Worm (Caenorhabditis elegans) whole organism, L3 larva: ENCODE results near the gene hpo-39.
A peak's percentile ranks its signal among the peaks of the same experiment; 100 is the strongest.
"Not testable (repeated sequence)": the region's sequence is repeated elsewhere in the genome, so short reads cannot be mapped to it uniquely, and the experiment has no call there.

Source experiments
- ZK546.5 ChIP-seq: sonication (generic microtip); optimal IDR thresholded peaks from 2 replicates; lab custom pipeline; 2017; ENCODE audit warnings: missing biosample characterization, missing genetic modification characterization
- aly-2 ChIP-seq: fragments of 150-350 bp; optimal IDR thresholded peaks from 2 replicates; lab custom pipeline; 2014; ENCODE audit warnings: missing biosample characterization, missing genetic modification characterization
- ama-1 ChIP-seq: fragments of 150-350 bp; optimal IDR thresholded peaks from 2 replicates; lab custom pipeline; 2018
- ceh-16 ChIP-seq: sonication (generic microtip); optimal IDR thresholded peaks from 2 replicates; lab custom pipeline; 2017; ENCODE audit warnings: missing biosample characterization, missing genetic modification characterization
- ceh-28 ChIP-seq: fragments of 150-350 bp; optimal IDR thresholded peaks from 2 replicates; lab custom pipeline; 2014; ENCODE audit warnings: missing biosample characterization, missing genetic modification reagents, missing genetic modification characterization
- ceh-82 ChIP-seq: fragments of 150-350 bp; optimal IDR thresholded peaks from 2 replicates; lab custom pipeline; 2014; ENCODE audit warnings: missing biosample characterization, missing genetic modification characterization
- ceh-9 ChIP-seq: sonication (generic microtip); optimal IDR thresholded peaks from 2 replicates; lab custom pipeline; 2018; ENCODE audit warnings: missing biosample characterization, missing genetic modification characterization
- egl-27 ChIP-seq: sonication (generic microtip); optimal IDR thresholded peaks from 4 replicates; lab custom pipeline; 2017; ENCODE audit warnings: missing biosample characterization, missing genetic modification reagents, missing genetic modification characterization
- elt-1 ChIP-seq: fragments of 150-350 bp; optimal IDR thresholded peaks from 2 replicates; lab custom pipeline; 2014; ENCODE audit warnings: missing biosample characterization, missing genetic modification characterization
- elt-2 ChIP-seq: sonication (generic microtip); optimal IDR thresholded peaks from 2 replicates; lab custom pipeline; 2016; ENCODE audit warnings: missing genetic modification reagents, mild to moderate bottlenecking, missing genetic modification characterization, missing compliant biosample characterization
- elt-3 ChIP-seq, 3 experiments: fragments of 150-350 bp in 1 of 3; sonication (generic microtip) in 2 of 3; optimal IDR thresholded peaks; 2 replicates in 2 of 3; 4 replicates in 1 of 3; lab custom pipeline; 2014 to 2017; ENCODE audit warnings: missing biosample characterization in 3 of 3, missing genetic modification characterization in 3 of 3
- eor-1 ChIP-seq, 2 experiments: fragments of 150-350 bp; optimal IDR thresholded peaks; 2 replicates each; lab custom pipeline; 2014 to 2018; ENCODE audit warnings: missing biosample characterization in 2 of 2, missing genetic modification characterization in 2 of 2
- fos-1 ChIP-seq: fragments of 150-350 bp; optimal IDR thresholded peaks from 2 replicates; lab custom pipeline; 2014; ENCODE audit warnings: missing biosample characterization, missing genetic modification characterization
- hmg-11 ChIP-seq: sonication (generic microtip); optimal IDR thresholded peaks from 2 replicates; lab custom pipeline; 2016; ENCODE audit warnings: missing genetic modification characterization, missing compliant biosample characterization
- lin-15B ChIP-seq: fragments of 150-350 bp; optimal IDR thresholded peaks from 2 replicates; lab custom pipeline; 2014; ENCODE audit warnings: missing biosample characterization, missing genetic modification characterization
- lin-39 ChIP-seq: fragments of 150-350 bp; optimal IDR thresholded peaks from 2 replicates; lab custom pipeline; 2018; ENCODE audit warnings: missing biosample characterization, missing genetic modification reagents, missing genetic modification characterization
- lsy-12 ChIP-seq: sonication (generic microtip); optimal IDR thresholded peaks from 2 replicates; lab custom pipeline; 2016; ENCODE audit warnings: mild to moderate bottlenecking, missing genetic modification characterization, missing compliant biosample characterization
- mdl-1 ChIP-seq: fragments of 150-350 bp; optimal IDR thresholded peaks from 2 replicates; lab custom pipeline; 2014; ENCODE audit warnings: missing biosample characterization, missing genetic modification characterization
- mml-1 ChIP-seq: fragments of 150-350 bp; sonication (generic microtip); optimal IDR thresholded peaks from 3 replicates; lab custom pipeline; 2014; ENCODE audit warnings: missing biosample characterization, missing genetic modification characterization
- nfya-1 ChIP-seq: sonication (generic microtip); optimal IDR thresholded peaks from 2 replicates; lab custom pipeline; 2017; ENCODE audit warnings: missing genetic modification characterization, mild to moderate bottlenecking, missing compliant biosample characterization, antibody characterized with exemption, moderate library complexity; ENCODE audit not compliant: insufficient read depth
- nhr-11 ChIP-seq: fragments of 150-350 bp; optimal IDR thresholded peaks from 2 replicates; lab custom pipeline; 2014; ENCODE audit warnings: missing biosample characterization, missing genetic modification characterization
- nhr-12 ChIP-seq: fragments of 150-350 bp; optimal IDR thresholded peaks from 2 replicates; lab custom pipeline; 2014; ENCODE audit warnings: missing biosample characterization, missing genetic modification characterization
- nhr-23 ChIP-seq: fragments of 150-350 bp; optimal IDR thresholded peaks from 2 replicates; lab custom pipeline; 2014; ENCODE audit warnings: missing biosample characterization, missing genetic modification reagents, missing genetic modification characterization
- nhr-25 ChIP-seq: sonication (generic microtip); optimal IDR thresholded peaks from 2 replicates; lab custom pipeline; 2017; ENCODE audit warnings: missing biosample characterization, missing genetic modification characterization
- nhr-43 ChIP-seq: sonication (generic microtip); optimal IDR thresholded peaks from 2 replicates; lab custom pipeline; 2016; ENCODE audit warnings: mild to moderate bottlenecking, missing genetic modification characterization, missing compliant biosample characterization; ENCODE audit not compliant: poor library complexity, severe bottlenecking
- nhr-76 ChIP-seq: fragments of 150-350 bp; sonication (generic microtip); optimal IDR thresholded peaks from 5 replicates; lab custom pipeline; 2014; ENCODE audit warnings: missing biosample characterization, missing genetic modification characterization
- nhr-77 ChIP-seq: fragments of 150-350 bp; optimal IDR thresholded peaks from 2 replicates; lab custom pipeline; 2014; ENCODE audit warnings: missing biosample characterization, missing genetic modification characterization
- pha-4 ChIP-seq: fragments of 150-350 bp; optimal IDR thresholded peaks from 2 replicates; lab custom pipeline; 2014; ENCODE audit warnings: missing biosample characterization, missing genetic modification reagents, missing genetic modification characterization
- skn-1 ChIP-seq: fragments of 150-350 bp; optimal IDR thresholded peaks from 2 replicates; lab custom pipeline; 2014; ENCODE audit warnings: missing biosample characterization, missing genetic modification characterization
- snpc-4 ChIP-seq: fragments of 150-350 bp; optimal IDR thresholded peaks from 2 replicates; lab custom pipeline; 2014; ENCODE audit warnings: missing biosample characterization, missing genetic modification characterization
- tbx-2 ChIP-seq: sonication (generic microtip); optimal IDR thresholded peaks from 2 replicates; lab custom pipeline; 2016; ENCODE audit warnings: mild to moderate bottlenecking, missing genetic modification characterization, missing compliant biosample characterization
- unc-39 ChIP-seq: sonication (generic microtip); optimal IDR thresholded peaks from 4 replicates; lab custom pipeline; 2017; ENCODE audit warnings: missing biosample characterization, missing genetic modification characterization
- zag-1 ChIP-seq: fragments of 150-350 bp; optimal IDR thresholded peaks from 2 replicates; lab custom pipeline; 2014; ENCODE audit warnings: missing biosample characterization, missing genetic modification characterization
- ztf-11 ChIP-seq: fragments of 150-350 bp; optimal IDR thresholded peaks from 2 replicates; lab custom pipeline; 2014; ENCODE audit warnings: missing biosample characterization, missing genetic modification characterization

hpo-39 gene

ce11 chrV:4573824-4574223 lies at the start of gene hpo-39:
hpo-39 (minus strand) TSS chrV:4573924.
- not testable (repeated sequence) for TF ChIP-seq unc-39, nhr-76, ceh-9 (tag; lab: Kevin White, UChicago)

DNA sequence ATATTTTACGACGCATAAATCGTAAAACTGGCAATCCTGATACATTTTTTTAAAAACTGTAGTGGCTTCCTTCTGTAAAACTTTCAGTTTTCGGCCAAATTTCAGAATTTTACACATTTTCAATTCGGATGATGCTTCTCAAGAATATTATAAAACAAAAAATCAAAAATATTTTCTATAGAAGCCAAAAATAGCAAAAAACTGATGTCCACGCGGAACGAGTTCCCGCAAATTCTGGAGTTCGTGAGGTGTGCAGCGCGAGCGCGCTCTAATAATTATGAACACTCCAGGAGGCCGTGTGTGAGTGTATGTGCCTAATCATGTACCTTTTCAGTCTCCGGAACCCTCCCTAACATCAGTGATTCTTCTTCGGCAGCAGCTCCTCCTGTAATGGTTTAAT lies 43.5 kb upstream of the hpo-39 start, which contains the start of gene sumv-2:
TSS of gene sumv-2 (plus strand) at position 301 of the 400 bp plus-strand sequence.
- TF ChIP-seq eor-1 (tag; optimal IDR thresholded peaks at IDR 0.05; lab: Kevin White, UChicago) = no peak
- TF ChIP-seq snpc-4 = no peak
- TF ChIP-seq unc-39 (tag; lab: Kevin White, UChicago) = no peak
- TF ChIP-seq elt-1 (tag; lab: Kevin White, UChicago) = no peak
- TF ChIP-seq mml-1 (tag; lab: Kevin White, UChicago) = no peak
- no peak for TF ChIP-seq ama-1 (lab: Kevin White, UChicago)
- no peak for TF ChIP-seq nhr-23 (tag; lab: Kevin White, UChicago)
- no peak for TF ChIP-seq lin-39 (tag; lab: Kevin White, UChicago)
- no peak for TF ChIP-seq ceh-82 (tag; lab: Kevin White, UChicago)
- no peak for TF ChIP-seq nhr-76 (tag; lab: Kevin White, UChicago)
- TF ChIP-seq zag-1 = no peak
- TF ChIP-seq mdl-1 (tag; lab: Kevin White, UChicago) = no peak
- no peak for TF ChIP-seq nhr-12 (tag; lab: Kevin White, UChicago)
- TF ChIP-seq ZK546.5 = no peak
- no peak for TF ChIP-seq ceh-9 (tag; lab: Kevin White, UChicago)
- TF ChIP-seq lin-15B (tag; lab: Kevin White, UChicago) = no peak
- TF ChIP-seq egl-27 = no peak
- no peak for TF ChIP-seq elt-3 (tag; optimal IDR thresholded peaks at IDR 0.05; lab: Kevin White, UChicago)
- no peak for TF ChIP-seq fos-1

ce11 chrV:4615802-4616201 lies 42.1 kb upstream of the hpo-39 start, which contains the start of the genes Y61A9LA.10 and F54D11.4:
Y61A9LA.10 (minus strand) TSS chrV:4615817.
F54D11.4 (plus strand) TSS chrV:4616151.
- TF ChIP-seq mdl-1 (tag; lab: Kevin White, UChicago) = no peak
- peak; percentile 37 for TF ChIP-seq lin-39 (tag; lab: Kevin White, UChicago)
- TF ChIP-seq nfya-1 (tag; lab: Kevin White, UChicago) = peak; percentile 47
- no peak for TF ChIP-seq lsy-12 (tag; lab: Kevin White, UChicago)
- TF ChIP-seq ceh-28 (tag; lab: Kevin White, UChicago) = peak; percentile 50
- peak; percentile 37 for TF ChIP-seq elt-2
- peak; percentile 54 for TF ChIP-seq lin-15B (tag; lab: Kevin White, UChicago)
- no peak for TF ChIP-seq ceh-16
- TF ChIP-seq skn-1 (tag; lab: Kevin White, UChicago) = peak; percentile 1
- TF ChIP-seq ceh-82 (tag; lab: Kevin White, UChicago) = no peak
- TF ChIP-seq hmg-11 (tag; lab: Kevin White, UChicago) = peak; percentile 41
- TF ChIP-seq snpc-4 = peak; percentile 53
- TF ChIP-seq nhr-23 (tag; lab: Kevin White, UChicago) = peak; percentile 76
- no peak for TF ChIP-seq ztf-11 (tag; lab: Kevin White, UChicago)
- peak; percentile 72 for TF ChIP-seq pha-4
- TF ChIP-seq, all 47 proteins: peak for 10

ce11 chrV:4606828-4607227 lies 33.1 kb upstream of the hpo-39 start, which contains the start of gene txt-6:
txt-6 (minus strand) TSS chrV:4606928.
- no peak for TF ChIP-seq nhr-77
- no peak for TF ChIP-seq zag-1
- TF ChIP-seq ZK546.5 = no peak
- TF ChIP-seq nhr-11 (tag; lab: Kevin White, UChicago) = no peak
- TF ChIP-seq snpc-4 = no peak
- TF ChIP-seq nhr-12 (tag; lab: Kevin White, UChicago) = no peak
- TF ChIP-seq nhr-25 (tag; lab: Kevin White, UChicago) = no peak
- no peak for TF ChIP-seq nhr-43 (tag; lab: Kevin White, UChicago)
- TF ChIP-seq nhr-76 (tag; lab: Kevin White, UChicago) = no peak
- TF ChIP-seq lin-39 (tag; lab: Kevin White, UChicago) = no peak
- TF ChIP-seq elt-3 (tag; optimal IDR thresholded peaks at IDR 0.05; lab: Kevin White, UChicago) = no peak
- no peak for TF ChIP-seq aly-2 (tag; lab: Kevin White, UChicago)
- TF ChIP-seq unc-39 (tag; lab: Kevin White, UChicago) = no peak
- no peak for TF ChIP-seq tbx-2 (tag; lab: Kevin White, UChicago)
